Fruit fly (Drosophila melanogaster) whole organism, embryonic: Measurements from ENCODE around the gene Sirt6.
A peak's percentile ranks its signal among the peaks of the same experiment; 100 is the strongest.

Experiments
- Bgb ChIP-seq: fragments of 200-800 bp; sonication (Bioruptor generic); IDR thresholded peaks from 2 replicates; pipeline ENCODE4 v1.3.6; 2022; ENCODE audit warnings: missing biosample characterization, missing genetic modification characterization; ENCODE audit not compliant: partially characterized antibody
- CG10366 ChIP-seq: fragments of 200-800 bp; sonication (Bioruptor generic); IDR thresholded peaks from 2 replicates; pipeline ENCODE4 v1.3.6; 2022; ENCODE audit warnings: missing biosample characterization, missing genetic modification characterization
- CG12071 ChIP-seq: fragments of 200-800 bp; sonication (Bioruptor generic); optimal IDR thresholded peaks from 3 replicates; lab custom pipeline; 2018; ENCODE audit warnings: missing biosample characterization, mild to moderate bottlenecking, missing genetic modification characterization
- CG13123 ChIP-seq: fragments of 200-800 bp; sonication (Bioruptor generic); optimal IDR thresholded peaks from 2 replicates; lab custom pipeline; 2016; ENCODE audit warnings: missing biosample characterization, missing genetic modification characterization
- CG14050 ChIP-seq: fragments of 200-800 bp; sonication (Bioruptor generic); IDR thresholded peaks from 3 replicates; pipeline ENCODE4 v1.3.6; 2022; ENCODE audit warnings: missing biosample characterization, missing genetic modification characterization
- CG15011 ChIP-seq: fragments of 200-800 bp; sonication (Bioruptor generic); optimal IDR thresholded peaks from 3 replicates; lab custom pipeline; 2018; ENCODE audit warnings: missing biosample characterization, mild to moderate bottlenecking, missing genetic modification characterization
- CG15479 ChIP-seq: fragments of 200-800 bp; sonication (Bioruptor generic); optimal IDR thresholded peaks from 3 replicates; lab custom pipeline; 2019; ENCODE audit warnings: missing biosample characterization, mild to moderate bottlenecking, missing genetic modification characterization, moderate library complexity
- CG17328 ChIP-seq: fragments of 200-800 bp; sonication (Bioruptor generic); IDR thresholded peaks from 2 replicates; pipeline ENCODE4 v1.3.6; 2022; ENCODE audit warnings: missing biosample characterization, missing genetic modification characterization
- CG17359 ChIP-seq: fragments of 200-800 bp; sonication (Bioruptor generic); optimal IDR thresholded peaks from 3 replicates; lab custom pipeline; 2018; ENCODE audit warnings: missing biosample characterization, mild to moderate bottlenecking, missing genetic modification characterization, moderate library complexity
- CG2678 ChIP-seq: fragments of 200-800 bp; sonication (Bioruptor generic); optimal IDR thresholded peaks from 3 replicates; lab custom pipeline; 2019; ENCODE audit warnings: missing biosample characterization, mild to moderate bottlenecking, missing genetic modification characterization, moderate library complexity
- CG2889 ChIP-seq: fragments of 200-800 bp; sonication (Bioruptor generic); IDR thresholded peaks from 3 replicates; pipeline ENCODE4 v1.3.6; 2022; ENCODE audit warnings: missing biosample characterization, missing genetic modification characterization
- CG3281 ChIP-seq: fragments of 200-800 bp; sonication (Bioruptor generic); optimal IDR thresholded peaks from 3 replicates; lab custom pipeline; 2017; ENCODE audit warnings: missing biosample characterization, mild to moderate bottlenecking, missing genetic modification characterization
- CG5180 ChIP-seq: fragments of 200-800 bp; sonication (Bioruptor generic); optimal IDR thresholded peaks from 3 replicates; lab custom pipeline; 2017; ENCODE audit warnings: missing biosample characterization, missing genetic modification characterization, mild to moderate bottlenecking, moderate library complexity, missing genetic modification reagents
- CG6175 ChIP-seq: fragments of 200-800 bp; sonication (Bioruptor generic); IDR thresholded peaks from 3 replicates; pipeline ENCODE4 v1.3.6; 2022; ENCODE audit warnings: missing biosample characterization, missing genetic modification characterization
- CG6654 ChIP-seq: fragments of 200-800 bp; sonication (Bioruptor generic); optimal IDR thresholded peaks from 2 replicates; lab custom pipeline; 2017; ENCODE audit warnings: missing biosample characterization, mild to moderate bottlenecking, missing genetic modification characterization
- CG7745 ChIP-seq: fragments of 200-800 bp; sonication (Bioruptor generic); optimal IDR thresholded peaks from 2 replicates; lab custom pipeline; 2018; ENCODE audit warnings: missing biosample characterization, mild to moderate bottlenecking, missing genetic modification characterization, moderate library complexity
- CkIIα-i1 ChIP-seq: fragments of 200-800 bp; sonication (Bioruptor generic); IDR thresholded peaks from 2 replicates; pipeline ENCODE4 v1.3.6; 2022; ENCODE audit warnings: missing biosample characterization, missing genetic modification characterization
- D19A ChIP-seq: fragments of 200-800 bp; optimal IDR thresholded peaks from 3 replicates; lab custom pipeline; 2019; ENCODE audit warnings: missing biosample characterization, mild to moderate bottlenecking, missing genetic modification characterization, moderate library complexity
- Deaf1 ChIP-seq: fragments of 200-800 bp; optimal IDR thresholded peaks from 3 replicates; lab custom pipeline; 2019; ENCODE audit warnings: missing biosample characterization, mild to moderate bottlenecking, missing genetic modification characterization, moderate library complexity
- Dip2 ChIP-seq: fragments of 200-800 bp; sonication (Bioruptor generic); IDR thresholded peaks from 2 replicates; pipeline ENCODE4 v1.3.6; 2022; ENCODE audit warnings: missing biosample characterization, missing genetic modification characterization
- Dll ChIP-seq: fragments of 200-800 bp; sonication (Bioruptor generic); IDR thresholded peaks from 4 replicates; pipeline ENCODE4 v1.3.6; 2022; ENCODE audit warnings: missing biosample characterization, missing genetic modification characterization; ENCODE audit not compliant: partially characterized antibody
- E2f1 ChIP-seq: fragments of 200-800 bp; sonication (Bioruptor generic); IDR thresholded peaks from 2 replicates; pipeline ENCODE4 v1.3.6; 2022; ENCODE audit warnings: missing biosample characterization, missing genetic modification characterization
- H2.0 ChIP-seq: fragments of 200-800 bp; sonication (Bioruptor generic); IDR thresholded peaks from 2 replicates; pipeline ENCODE4 v1.3.6; 2022; ENCODE audit warnings: missing biosample characterization, missing genetic modification characterization
- Hmx ChIP-seq: fragments of 200-800 bp; sonication (Bioruptor generic); optimal IDR thresholded peaks from 2 replicates; lab custom pipeline; 2016; ENCODE audit warnings: missing biosample characterization, missing genetic modification characterization
- Hr78 ChIP-seq, 2 experiments: fragments of 200-800 bp in 1 of 2; fragments of >200 bp in 1 of 2; sonication (Bioruptor generic) in 1 of 2; optimal IDR thresholded peaks; 2 replicates each; lab custom pipeline; 2017 to 2019; ENCODE audit warnings: missing biosample characterization in 2 of 2, missing genetic modification characterization in 2 of 2, mild to moderate bottlenecking in 1 of 2, moderate library complexity in 1 of 2
- Mad ChIP-seq: fragments of 200-800 bp; sonication (Bioruptor generic); optimal IDR thresholded peaks from 2 replicates; lab custom pipeline; 2016; ENCODE audit warnings: missing biosample characterization, missing genetic modification characterization
- Mes4 ChIP-seq: fragments of 200-800 bp; sonication (Bioruptor generic); optimal IDR thresholded peaks from 2 replicates; lab custom pipeline; 2016; ENCODE audit warnings: missing biosample characterization, missing genetic modification characterization
- Nf-YC ChIP-seq: fragments of 200-800 bp; optimal IDR thresholded peaks from 3 replicates; lab custom pipeline; 2019; ENCODE audit warnings: missing biosample characterization, mild to moderate bottlenecking, missing genetic modification characterization, moderate library complexity
- Oaz ChIP-seq: fragments of 200-800 bp; sonication (Bioruptor generic); IDR thresholded peaks from 2 replicates; pipeline ENCODE4 v1.3.6; 2022; ENCODE audit warnings: missing biosample characterization, missing genetic modification characterization
- Six4 ChIP-seq: fragments of 200-800 bp; sonication (Bioruptor generic); optimal IDR thresholded peaks from 2 replicates; lab custom pipeline; 2016; ENCODE audit warnings: missing biosample characterization, missing genetic modification characterization
- TFAM ChIP-seq: fragments of 200-800 bp; sonication (Bioruptor generic); optimal IDR thresholded peaks from 2 replicates; lab custom pipeline; 2017; ENCODE audit warnings: missing biosample characterization, missing genetic modification characterization, inconsistent platforms
- aop ChIP-seq: fragments of 200-800 bp; sonication (Bioruptor generic); IDR thresholded peaks from 2 replicates; pipeline ENCODE4 v1.3.6; 2022; ENCODE audit warnings: missing biosample characterization, missing genetic modification characterization
- az2 ChIP-seq: fragments of 200-800 bp; sonication (Bioruptor generic); optimal IDR thresholded peaks from 3 replicates; lab custom pipeline; 2016; ENCODE audit warnings: missing biosample characterization, missing genetic modification characterization
- chm ChIP-seq: fragments of 200-800 bp; sonication (Bioruptor generic); IDR thresholded peaks from 2 replicates; pipeline ENCODE4 v1.3.6; 2022; ENCODE audit warnings: missing biosample characterization, missing genetic modification characterization
- ci ChIP-seq: fragments of 200-800 bp; sonication (Bioruptor generic); IDR thresholded peaks from 3 replicates; pipeline ENCODE4 v1.3.6; 2022; ENCODE audit warnings: missing biosample characterization, missing genetic modification characterization
- dimm ChIP-seq: fragments of 200-800 bp; sonication (Bioruptor generic); IDR thresholded peaks from 2 replicates; pipeline ENCODE4 v1.3.6; 2022; ENCODE audit warnings: missing biosample characterization, missing genetic modification characterization
- gro ChIP-seq: fragments of 200-800 bp; sonication (Bioruptor generic); optimal IDR thresholded peaks from 2 replicates; lab custom pipeline; 2016; ENCODE audit warnings: missing biosample characterization, missing genetic modification characterization
- ham ChIP-seq: fragments of 200-800 bp; sonication (Bioruptor generic); IDR thresholded peaks from 2 replicates; pipeline ENCODE4 v1.3.6; 2022; ENCODE audit warnings: missing biosample characterization, missing genetic modification characterization
- hth ChIP-seq: fragments of >200 bp; optimal IDR thresholded peaks from 2 replicates; lab custom pipeline; 2017; ENCODE audit warnings: inconsistent platforms
- lmd ChIP-seq: fragments of 200-800 bp; sonication (Bioruptor generic); IDR thresholded peaks from 2 replicates; pipeline ENCODE4 v1.3.6; 2022; ENCODE audit warnings: missing biosample characterization, missing genetic modification characterization
- mld ChIP-seq: fragments of 200-800 bp; sonication (Bioruptor generic); IDR thresholded peaks from 3 replicates; pipeline ENCODE4 v1.3.6; 2022; ENCODE audit warnings: missing biosample characterization, missing genetic modification characterization; ENCODE audit not compliant: partially characterized antibody
- nerfin-2 ChIP-seq: fragments of 200-800 bp; sonication (Bioruptor generic); IDR thresholded peaks from 2 replicates; pipeline ENCODE4 v1.3.6; 2022; ENCODE audit warnings: missing biosample characterization, missing genetic modification characterization; ENCODE audit not compliant: partially characterized antibody
- oc ChIP-seq: fragments of 200-800 bp; sonication (Bioruptor generic); optimal IDR thresholded peaks from 2 replicates; lab custom pipeline; 2018; ENCODE audit warnings: missing biosample characterization, mild to moderate bottlenecking, missing genetic modification characterization, moderate library complexity
- onecut ChIP-seq: fragments of 200-800 bp; sonication (Bioruptor generic); IDR thresholded peaks from 2 replicates; pipeline ENCODE4 v1.3.6; 2022; ENCODE audit warnings: missing biosample characterization, missing genetic modification characterization
- sens-2 ChIP-seq: fragments of 200-800 bp; sonication (Bioruptor generic); IDR thresholded peaks from 2 replicates; pipeline ENCODE4 v1.3.6; 2022; ENCODE audit warnings: missing biosample characterization, missing genetic modification characterization
- tgo ChIP-seq: fragments of 200-800 bp; sonication (Bioruptor generic); IDR thresholded peaks from 3 replicates; pipeline ENCODE4 v1.3.6; 2022; ENCODE audit warnings: missing biosample characterization, missing genetic modification characterization
- tna ChIP-seq: fragments of 200-800 bp; sonication (Bioruptor generic); IDR thresholded peaks from 2 replicates; pipeline ENCODE4 v1.3.6; 2022; ENCODE audit warnings: missing biosample characterization, missing genetic modification characterization; ENCODE audit not compliant: partially characterized antibody
- tup ChIP-seq: fragments of 200-800 bp; sonication (Bioruptor generic); optimal IDR thresholded peaks from 2 replicates; lab custom pipeline; 2016; ENCODE audit warnings: missing biosample characterization, mild to moderate bottlenecking, missing genetic modification characterization, moderate library complexity
- vvl ChIP-seq: fragments of 200-800 bp; sonication (Bioruptor generic); IDR thresholded peaks from 2 replicates; pipeline ENCODE4 v1.3.6; 2022; ENCODE audit warnings: missing biosample characterization, missing genetic modification characterization

The Sirt6 gene

DNA sequence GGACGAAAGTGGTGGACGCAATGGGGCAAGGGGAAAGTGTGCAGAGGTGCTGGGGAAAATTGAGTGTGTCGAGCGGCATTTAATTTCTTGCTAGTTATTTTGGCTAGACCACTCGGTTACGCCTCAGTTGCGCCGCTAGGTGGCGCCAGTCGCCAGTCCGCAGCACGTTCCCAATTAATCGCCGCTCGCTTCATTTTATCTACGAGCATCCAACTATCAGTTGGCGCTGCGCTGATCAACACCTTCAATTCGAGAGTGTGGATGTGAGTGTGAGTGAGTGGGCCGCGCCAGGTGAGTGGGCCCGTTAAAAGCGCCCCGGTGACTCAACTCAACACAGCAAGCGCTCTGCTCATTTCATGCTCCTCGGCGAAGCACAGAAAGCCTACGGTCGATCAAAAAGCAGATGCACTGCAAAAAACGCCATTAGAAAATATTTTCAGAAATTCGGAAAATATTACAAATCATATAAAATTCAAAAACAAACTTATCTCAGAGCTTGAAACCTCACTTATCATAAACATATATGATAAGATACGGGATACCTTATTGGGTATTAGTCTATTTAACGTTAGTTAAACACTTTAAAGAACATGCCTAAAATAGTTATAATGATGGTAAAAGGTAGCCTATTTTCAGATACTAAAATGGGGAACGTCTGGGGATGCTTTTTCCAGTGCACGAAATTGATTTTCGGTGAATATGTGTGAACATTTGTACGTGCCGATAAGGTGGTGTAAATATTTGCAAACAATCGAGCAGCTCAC, 6.6 kb upstream of the Sirt6 start (continued):
- peak; percentile 65; the same call in 1 of the 2 replicates for TF ChIP-seq chm (GFP tag; lab: Robert Waterston, UW)
- peak; percentile 55; the same call in 1 of the 2 replicates for TF ChIP-seq CG17328
- peak; percentile 60; the same call in 1 of the 2 replicates for TF ChIP-seq H2.0
- TF ChIP-seq CG2678, result peak; percentile 94
- no peak for TF ChIP-seq tna
- peak; percentile 42 for TF ChIP-seq TFAM
- TF ChIP-seq CG17359, result peak; percentile 85
- peak; percentile 51; the same call in 1 of the 3 replicates for TF ChIP-seq CG2889
- TF ChIP-seq CG3281 (GFP tag; lab: Kevin White, UChicago), result peak; percentile 91
- peak; percentile 68 for TF ChIP-seq CG10366
- no peak for TF ChIP-seq mld (GFP tag; lab: Robert Waterston, UW)
- TF ChIP-seq sens-2 (GFP tag; lab: Robert Waterston, UW), result no peak
- no peak for TF ChIP-seq CG7745 (tag; lab: Kevin White, UChicago)
- TF ChIP-seq nerfin-2 (GFP tag; lab: Robert Waterston, UW), result peak; percentile 31; the same call in 1 of the 2 replicates
- peak; percentile 78; the same call in 2 of the 3 replicates for TF ChIP-seq tgo (GFP tag; lab: Robert Waterston, UW)
- TF ChIP-seq tup (GFP tag; lab: Kevin White, UChicago), result peak; percentile 52
- TF ChIP-seq aop, result no peak
- peak; percentile 23 for TF ChIP-seq Six4 (GFP tag; lab: Kevin White, UChicago)
- TF ChIP-seq vvl (GFP tag; lab: Robert Waterston, UW), result peak; percentile 83
- peak; percentile 68 for TF ChIP-seq CG12071 (GFP tag; lab: Kevin White, UChicago)
- TF ChIP-seq Oaz (GFP tag; lab: Robert Waterston, UW), result peak; percentile 62
- TF ChIP-seq az2 (GFP tag; lab: Kevin White, UChicago), result peak; percentile 65
- TF ChIP-seq CG6654 (GFP tag; lab: Kevin White, UChicago), result peak; percentile 58
- peak; percentile 63 for TF ChIP-seq CG5180 (GFP tag; lab: Kevin White, UChicago)
- peak; percentile 59 for TF ChIP-seq CG13123
- peak; percentile 62 for TF ChIP-seq Hmx (GFP tag; lab: Kevin White, UChicago)
- peak; percentile 67 for TF ChIP-seq Nf-YC (tag; lab: Kevin White, UChicago)
- TF ChIP-seq ham (GFP tag; lab: Robert Waterston, UW), result peak; percentile 51; the same call in 1 of the 2 replicates
- TF ChIP-seq oc, result peak; percentile 67
- no peak for TF ChIP-seq dimm
- TF ChIP-seq onecut, result peak; percentile 62
- TF ChIP-seq Mes4, result peak; percentile 62
- no peak for TF ChIP-seq Dll (GFP tag; lab: Robert Waterston, UW)
- TF ChIP-seq lmd, result peak; percentile 80
- peak; percentile 73 for TF ChIP-seq E2f1 (GFP tag; lab: Robert Waterston, UW)
- TF ChIP-seq CG14050 (GFP tag; lab: Robert Waterston, UW), result peak; percentile 42
- peak in 1 of 2 experiments; percentile 29 for TF ChIP-seq Hr78 (GFP tag; optimal IDR thresholded peaks at IDR 0.05; lab: Kevin White, UChicago)
- TF ChIP-seq D19A (tag; lab: Kevin White, UChicago), result peak; percentile 79
- peak; percentile 71 for TF ChIP-seq Mad
- no peak for TF ChIP-seq CG15479
- TF ChIP-seq Deaf1, result peak; percentile 67
- TF ChIP-seq ci (GFP tag; lab: Robert Waterston, UW), result peak; percentile 55; the same call in 1 of the 3 replicates
- peak; percentile 80 for TF ChIP-seq CG15011 (GFP tag; lab: Kevin White, UChicago)
- no peak; the same call in 1 of the 2 replicates for TF ChIP-seq Dip2
- TF ChIP-seq Bgb (GFP tag; lab: Robert Waterston, UW), result no peak
- no peak for TF ChIP-seq hth
- peak; percentile 79 for TF ChIP-seq gro (GFP tag; lab: Kevin White, UChicago)
- no peak; the same call in 2 of the 3 replicates for TF ChIP-seq CG6175 (GFP tag; lab: Robert Waterston, UW)
- TF ChIP-seq CkIIα-i1 (GFP tag; lab: Robert Waterston, UW), result 0 out of 2 replicates have a peak, but pooled peaks have one; percentile 30
